Worm (Caenorhabditis elegans) whole organism, L2 larva: ENCODE measurements around the gene fzy-1.
A peak's percentile ranks its signal among the peaks of the same experiment; 100 is the strongest.

ENCODE experiments used
- C34F6.9 ChIP-seq: fragments of 150-350 bp; optimal IDR thresholded peaks from 2 replicates; lab custom pipeline; 2014; ENCODE audit warnings: missing biosample characterization, missing genetic modification characterization
- F13H6.1 ChIP-seq: sonication (generic microtip); optimal IDR thresholded peaks from 2 replicates; lab custom pipeline; 2016; ENCODE audit warnings: missing genetic modification characterization, missing compliant biosample characterization
- R02D3.7 ChIP-seq: fragments of 150-350 bp; optimal IDR thresholded peaks from 2 replicates; lab custom pipeline; 2014; ENCODE audit warnings: missing biosample characterization, missing genetic modification characterization
- Y55F3AM.14 ChIP-seq: fragments of 200-800 bp; sonication (Bioruptor generic); optimal IDR thresholded peaks from 2 replicates; lab custom pipeline; 2018; ENCODE audit warnings: mild to moderate bottlenecking, missing genetic modification characterization, missing compliant biosample characterization
- ZK546.5 ChIP-seq: sonication (generic microtip); optimal IDR thresholded peaks from 2 replicates; lab custom pipeline; 2017; ENCODE audit warnings: missing biosample characterization, missing genetic modification characterization
- alr-1 ChIP-seq: fragments of 150-350 bp; optimal IDR thresholded peaks from 2 replicates; lab custom pipeline; 2014; ENCODE audit warnings: missing biosample characterization, missing genetic modification characterization
- aly-2 ChIP-seq: fragments of 150-350 bp; optimal IDR thresholded peaks from 2 replicates; lab custom pipeline; 2014; ENCODE audit warnings: missing biosample characterization, missing genetic modification characterization
- ama-1 ChIP-seq: fragments of 150-350 bp; optimal IDR thresholded peaks from 2 replicates; lab custom pipeline; 2018; ENCODE audit warnings: inconsistent platforms
- blmp-1 ChIP-seq: sonication (generic microtip); optimal IDR thresholded peaks from 2 replicates; lab custom pipeline; 2017; ENCODE audit warnings: missing genetic modification characterization, mild to moderate bottlenecking, missing compliant biosample characterization, antibody characterized with exemption, moderate library complexity; ENCODE audit not compliant: insufficient read depth
- ceh-16 ChIP-seq: fragments of 150-350 bp; optimal IDR thresholded peaks from 2 replicates; lab custom pipeline; 2014; ENCODE audit warnings: missing biosample characterization, missing genetic modification characterization
- ceh-82 ChIP-seq: fragments of 150-350 bp; optimal IDR thresholded peaks from 2 replicates; lab custom pipeline; 2014; ENCODE audit warnings: missing biosample characterization, missing genetic modification characterization
- crh-2 ChIP-seq: sonication (generic microtip); optimal IDR thresholded peaks from 2 replicates; lab custom pipeline; 2017; ENCODE audit warnings: missing biosample characterization, missing genetic modification characterization
- dmd-4 ChIP-seq: sonication (generic microtip); optimal IDR thresholded peaks from 2 replicates; lab custom pipeline; 2017; ENCODE audit warnings: missing biosample characterization, missing genetic modification characterization
- egl-27 ChIP-seq: sonication (generic microtip); optimal IDR thresholded peaks from 3 replicates; lab custom pipeline; 2017; ENCODE audit warnings: missing biosample characterization, missing genetic modification reagents, missing genetic modification characterization
- elt-1 ChIP-seq: fragments of 150-350 bp; optimal IDR thresholded peaks from 2 replicates; lab custom pipeline; 2014; ENCODE audit warnings: missing biosample characterization, missing genetic modification characterization
- elt-3 ChIP-seq: sonication (generic microtip); optimal IDR thresholded peaks from 2 replicates; lab custom pipeline; 2017; ENCODE audit warnings: missing biosample characterization, missing genetic modification characterization
- fos-1 ChIP-seq: fragments of 150-350 bp; optimal IDR thresholded peaks from 2 replicates; lab custom pipeline; 2014; ENCODE audit warnings: missing biosample characterization, missing genetic modification characterization
- gmeb-1 ChIP-seq: fragments of 150-350 bp; optimal IDR thresholded peaks from 2 replicates; lab custom pipeline; 2014; ENCODE audit warnings: missing biosample characterization, missing genetic modification characterization
- lin-11 ChIP-seq: fragments of 150-350 bp; sonication (generic microtip); optimal IDR thresholded peaks from 2 replicates; lab custom pipeline; 2014; ENCODE audit warnings: missing biosample characterization, missing genetic modification characterization, inconsistent platforms, mixed read lengths
- lin-13 ChIP-seq: fragments of 150-350 bp; optimal IDR thresholded peaks from 2 replicates; lab custom pipeline; 2014; ENCODE audit warnings: missing biosample characterization, missing genetic modification reagents, missing genetic modification characterization
- lin-39 ChIP-seq: fragments of 150-350 bp; optimal IDR thresholded peaks from 2 replicates; lab custom pipeline; 2014; ENCODE audit warnings: missing biosample characterization, missing genetic modification reagents, missing genetic modification characterization
- lsy-2 ChIP-seq, 2 experiments: fragments of 150-350 bp in 1 of 2; sonication (generic microtip) in 1 of 2; optimal IDR thresholded peaks; 2 replicates each; lab custom pipeline; 2014 to 2017; ENCODE audit warnings: missing biosample characterization in 2 of 2, missing genetic modification characterization in 2 of 2
- mab-5 ChIP-seq: fragments of 150-350 bp; optimal IDR thresholded peaks from 2 replicates; lab custom pipeline; 2014; ENCODE audit warnings: missing biosample characterization, missing genetic modification characterization
- mbf-1 ChIP-seq: sonication (generic microtip); optimal IDR thresholded peaks from 2 replicates; lab custom pipeline; 2017; ENCODE audit warnings: missing biosample characterization, missing genetic modification characterization
- mdl-1 ChIP-seq, 2 experiments: fragments of 150-350 bp in 1 of 2; sonication (generic microtip) in 1 of 2; optimal IDR thresholded peaks; 2 replicates each; lab custom pipeline; 2017; ENCODE audit warnings: missing biosample characterization in 2 of 2, missing genetic modification characterization in 2 of 2
- nhr-10 ChIP-seq: sonication (generic microtip); optimal IDR thresholded peaks from 2 replicates; lab custom pipeline; 2017; ENCODE audit warnings: missing biosample characterization, missing genetic modification characterization
- nhr-11 ChIP-seq: fragments of 150-350 bp; optimal IDR thresholded peaks from 2 replicates; lab custom pipeline; 2014; ENCODE audit warnings: missing biosample characterization, missing genetic modification characterization
- nhr-12 ChIP-seq: fragments of 150-350 bp; optimal IDR thresholded peaks from 2 replicates; lab custom pipeline; 2014; ENCODE audit warnings: missing biosample characterization, missing genetic modification characterization
- nhr-129 ChIP-seq: fragments of 150-350 bp; optimal IDR thresholded peaks from 2 replicates; lab custom pipeline; 2014; ENCODE audit warnings: missing biosample characterization, missing genetic modification characterization
- nhr-21 ChIP-seq: fragments of 150-350 bp; optimal IDR thresholded peaks from 2 replicates; lab custom pipeline; 2014; ENCODE audit warnings: missing biosample characterization, missing genetic modification characterization
- nhr-23 ChIP-seq: fragments of 150-350 bp; optimal IDR thresholded peaks from 2 replicates; lab custom pipeline; 2014; ENCODE audit warnings: missing biosample characterization, missing genetic modification reagents, missing genetic modification characterization
- nhr-237 ChIP-seq: fragments of 150-350 bp; optimal IDR thresholded peaks from 2 replicates; lab custom pipeline; 2014; ENCODE audit warnings: missing biosample characterization, missing genetic modification characterization
- nhr-25 ChIP-seq: fragments of 150-350 bp; sonication (generic microtip); optimal IDR thresholded peaks from 3 replicates; lab custom pipeline; 2014; ENCODE audit warnings: missing biosample characterization, missing genetic modification characterization
- nhr-6 ChIP-seq: fragments of 150-350 bp; optimal IDR thresholded peaks from 2 replicates; lab custom pipeline; 2014; ENCODE audit warnings: missing biosample characterization, missing genetic modification characterization
- nhr-77 ChIP-seq: fragments of 150-350 bp; optimal IDR thresholded peaks from 2 replicates; lab custom pipeline; 2014; ENCODE audit warnings: missing biosample characterization, missing genetic modification characterization
- peb-1 ChIP-seq: fragments of 150-350 bp; optimal IDR thresholded peaks from 2 replicates; lab custom pipeline; 2014; ENCODE audit warnings: missing biosample characterization, missing genetic modification characterization
- sem-4 ChIP-seq: fragments of 150-350 bp; optimal IDR thresholded peaks from 2 replicates; lab custom pipeline; 2014; ENCODE audit warnings: missing biosample characterization, missing genetic modification reagents, missing genetic modification characterization
- skn-1 ChIP-seq: sonication (generic microtip); optimal IDR thresholded peaks from 2 replicates; lab custom pipeline; 2017; ENCODE audit warnings: missing biosample characterization, missing genetic modification characterization
- sma-3 ChIP-seq: sonication (generic microtip); optimal IDR thresholded peaks from 2 replicates; lab custom pipeline; 2016; ENCODE audit warnings: missing genetic modification reagents, missing genetic modification characterization, missing compliant biosample characterization
- sma-9 ChIP-seq, 2 experiments: fragments of 150-350 bp in 1 of 2; sonication (generic microtip) in 1 of 2; optimal IDR thresholded peaks; 2 replicates each; lab custom pipeline; 2014 to 2016; ENCODE audit warnings: missing genetic modification characterization in 2 of 2, mild to moderate bottlenecking in 1 of 2, missing biosample characterization in 1 of 2, missing compliant biosample characterization in 1 of 2, missing genetic modification reagents in 1 of 2, moderate library complexity in 1 of 2
- snpc-4 ChIP-seq: fragments of 150-350 bp; optimal IDR thresholded peaks from 2 replicates; lab custom pipeline; 2014; ENCODE audit warnings: missing biosample characterization, missing genetic modification characterization
- unc-39 ChIP-seq: fragments of 150-350 bp; optimal IDR thresholded peaks from 2 replicates; lab custom pipeline; 2014; ENCODE audit warnings: missing biosample characterization, missing genetic modification characterization
- unc-55 ChIP-seq: fragments of 150-350 bp; sonication (generic microtip); optimal IDR thresholded peaks from 3 replicates; lab custom pipeline; 2014; ENCODE audit warnings: missing biosample characterization, missing genetic modification reagents, missing genetic modification characterization
- unc-62 ChIP-seq: fragments of 150-350 bp; optimal IDR thresholded peaks from 2 replicates; lab custom pipeline; 2014; ENCODE audit warnings: missing biosample characterization, missing genetic modification reagents, missing genetic modification characterization
- zag-1 ChIP-seq: fragments of 150-350 bp; optimal IDR thresholded peaks from 2 replicates; lab custom pipeline; 2014; ENCODE audit warnings: missing biosample characterization, missing genetic modification characterization
- ztf-1 ChIP-seq: fragments of 200-800 bp; sonication (Bioruptor generic); conservative IDR thresholded peaks from 2 replicates; pipeline ENCODE4 v1.3.6; 2022; ENCODE audit warnings: missing genetic modification characterization, missing compliant biosample characterization
- ztf-11 ChIP-seq: sonication (generic microtip); optimal IDR thresholded peaks from 2 replicates; lab custom pipeline; 2017; ENCODE audit warnings: missing biosample characterization, missing genetic modification characterization
- ztf-4 ChIP-seq: fragments of 150-350 bp; optimal IDR thresholded peaks from 2 replicates; lab custom pipeline; 2014; ENCODE audit warnings: missing biosample characterization, missing genetic modification characterization

The fzy-1 gene

ce11 chrII:5543476-5544144, 43.0 kb downstream of the fzy-1 start:
- no peak for TF ChIP-seq elt-1 (tag; lab: Kevin White, UChicago)
- peak; percentile 81 for TF ChIP-seq nhr-11 (tag; lab: Kevin White, UChicago)
- TF ChIP-seq sem-4, result peak; percentile 98
- peak; percentile 94 to 97 for TF ChIP-seq lsy-2 (tag; optimal IDR thresholded peaks at IDR 0.05; lab: Kevin White, UChicago)
- peak; percentile 99 for TF ChIP-seq sma-9 (GFP tag; optimal IDR thresholded peaks at IDR 0.05; lab: Kevin White, UChicago)
- peak; percentile 73 for TF ChIP-seq sma-9 (tag; optimal IDR thresholded peaks at IDR 0.05; lab: Kevin White, UChicago)
- TF ChIP-seq ztf-4 (tag; lab: Kevin White, UChicago), result peak; percentile 99
- TF ChIP-seq ztf-1, result no peak
- peak; percentile 98 for TF ChIP-seq sma-3 (GFP tag; lab: Kevin White, UChicago)
- peak; percentile 86 for TF ChIP-seq unc-62 (GFP tag; lab: Kevin White, UChicago)
- peak; percentile 99 for TF ChIP-seq crh-2 (tag; lab: Kevin White, UChicago)
- peak; percentile 97 for TF ChIP-seq nhr-25 (tag; lab: Kevin White, UChicago)
- TF ChIP-seq aly-2, result peak; percentile 100
- TF ChIP-seq fos-1, result peak; percentile 98
- peak; percentile 99 for TF ChIP-seq nhr-21 (tag; lab: Kevin White, UChicago)
- TF ChIP-seq ZK546.5 (tag; lab: Kevin White, UChicago), result peak; percentile 58
- peak; percentile 90 for TF ChIP-seq blmp-1 (tag; lab: Kevin White, UChicago)
- peak; percentile 99 for TF ChIP-seq egl-27 (tag; lab: Kevin White, UChicago)
- TF ChIP-seq elt-3 (tag; lab: Kevin White, UChicago), result no peak
- peak; percentile 95 for TF ChIP-seq Y55F3AM.14 (GFP tag; lab: Kevin White, UChicago)
- peak; percentile 88 to 92 for TF ChIP-seq mdl-1 (tag; optimal IDR thresholded peaks at IDR 0.05; lab: Kevin White, UChicago)
- peak; percentile 92 for TF ChIP-seq skn-1 (tag; lab: Kevin White, UChicago)
- TF ChIP-seq snpc-4 (tag; lab: Kevin White, UChicago), result peak; percentile 100
- TF ChIP-seq nhr-237 (tag; lab: Kevin White, UChicago), result peak; percentile 88
- peak; percentile 62 for TF ChIP-seq ztf-11
- peak; percentile 65 for TF ChIP-seq nhr-77 (tag; lab: Kevin White, UChicago)
- TF ChIP-seq alr-1, result no peak
- peak; percentile 96 for TF ChIP-seq mab-5 (tag; lab: Kevin White, UChicago)
- TF ChIP-seq unc-55 (GFP tag; lab: Kevin White, UChicago), result peak; percentile 99
- peak; percentile 87 for TF ChIP-seq ceh-82
- peak; percentile 80 for TF ChIP-seq R02D3.7 (tag; lab: Kevin White, UChicago)
- peak; percentile 76 for TF ChIP-seq unc-39 (tag; lab: Kevin White, UChicago)
- TF ChIP-seq gmeb-1, result peak; percentile 95
- TF ChIP-seq lin-13 (GFP tag; lab: Kevin White, UChicago), result peak; percentile 98
- TF ChIP-seq nhr-10 (tag; lab: Kevin White, UChicago), result peak; percentile 95
- TF ChIP-seq ceh-16, result peak; percentile 93
- peak; percentile 98 for TF ChIP-seq lin-11 (tag; lab: Kevin White, UChicago)
- TF ChIP-seq mbf-1 (tag; lab: Kevin White, UChicago), result peak; percentile 61
- peak; percentile 91 for TF ChIP-seq lin-39 (tag; lab: Kevin White, UChicago)
- peak; percentile 99 for TF ChIP-seq C34F6.9 (tag; lab: Kevin White, UChicago)
- peak; percentile 59 for TF ChIP-seq peb-1
- peak; percentile 74 for TF ChIP-seq nhr-12
- TF ChIP-seq nhr-23 (tag; lab: Kevin White, UChicago), result no peak
- TF ChIP-seq ama-1, result peak; percentile 100
- TF ChIP-seq nhr-129 (tag; lab: Kevin White, UChicago), result peak; percentile 99
- TF ChIP-seq dmd-4 (tag; lab: Kevin White, UChicago), result peak; percentile 71
- peak; percentile 98 for TF ChIP-seq F13H6.1
- TF ChIP-seq nhr-6 (tag; lab: Kevin White, UChicago), result peak; percentile 98
- TF ChIP-seq zag-1 (tag; lab: Kevin White, UChicago), result peak; percentile 98
